Fruit fly (Drosophila melanogaster): ENCODE results near the gene up.

The up gene

dm6 chrX:13604499-13604898 lies 2.1 kb upstream of the up start:
- TF ChIP-seq CG11617 (GFP tag; optimal IDR thresholded peaks at IDR 0.05) (no peak), CG5204 (GFP tag; optimal IDR thresholded peaks at IDR 0.05) (no peak), pad (GFP tag; optimal IDR thresholded peaks at IDR 0.05) (no peak), cnc (optimal IDR thresholded peaks at IDR 0.05) (no peak)

- TF ChIP-seq kay (GFP tag; ENCODE audit: borderline replicate concordance) (no peak), CG1620 (GFP tag; optimal IDR thresholded peaks at IDR 0.05) (no peak)
Observed at dm6 chrX:13597753-13598152, 4.6 kb downstream of the up start.

dm6 chrX:13593667-13594066 lies 8.7 kb downstream of the up start:
- no peak for TF ChIP-seq Hr96 (GFP tag; optimal IDR thresholded peaks at IDR 0.05)
- no peak for TF ChIP-seq CG11617 (GFP tag; optimal IDR thresholded peaks at IDR 0.05)
- no peak for TF ChIP-seq toe (GFP tag; optimal IDR thresholded peaks at IDR 0.05)
- no peak for TF ChIP-seq ovo (GFP tag; optimal IDR thresholded peaks at IDR 0.05)
- no peak for TF ChIP-seq CG33017 (tag; optimal IDR thresholded peaks at IDR 0.05)
- no peak for TF ChIP-seq cic (GFP tag; optimal IDR thresholded peaks at IDR 0.05)
- TF ChIP-seq CG14711 (tag; optimal IDR thresholded peaks at IDR 0.05) = no peak
- TF ChIP-seq CG7101 (tag; optimal IDR thresholded peaks at IDR 0.05) = no peak
- no peak for TF ChIP-seq Crg-1 (GFP tag; optimal IDR thresholded peaks at IDR 0.05)
- no peak for TF ChIP-seq kay (GFP tag; ENCODE audit: borderline replicate concordance)

- TF ChIP-seq CG5204 (GFP tag; optimal IDR thresholded peaks at IDR 0.05) (no peak), Mnt (GFP tag; optimal IDR thresholded peaks at IDR 0.05) (no peak), ovo (GFP tag; optimal IDR thresholded peaks at IDR 0.05) (no peak), Clk (GFP tag; optimal IDR thresholded peaks at IDR 0.05) (no peak), CG7045 (GFP tag; optimal IDR thresholded peaks at IDR 0.05) (no peak), CG12768 (GFP tag; optimal IDR thresholded peaks at IDR 0.05) (no peak), CG14711 (tag; optimal IDR thresholded peaks at IDR 0.05) (no peak), CG33017 (tag; optimal IDR thresholded peaks at IDR 0.05) (no peak), Hr96 (GFP tag; optimal IDR thresholded peaks at IDR 0.05) (no peak), toe (GFP tag; optimal IDR thresholded peaks at IDR 0.05) (no peak), pad (GFP tag; optimal IDR thresholded peaks at IDR 0.05) (no peak), cic (GFP tag; optimal IDR thresholded peaks at IDR 0.05) (no peak), cnc (optimal IDR thresholded peaks at IDR 0.05) (no peak), kay (GFP tag; ENCODE audit: borderline replicate concordance) (no peak), tj (GFP tag; optimal IDR thresholded peaks at IDR 0.05) (no peak), bab1 (GFP tag; optimal IDR thresholded peaks at IDR 0.05) (no peak), CG11617 (GFP tag; optimal IDR thresholded peaks at IDR 0.05) (no peak), Crg-1 (GFP tag; optimal IDR thresholded peaks at IDR 0.05) (no peak), CG7101 (tag; optimal IDR thresholded peaks at IDR 0.05) (no peak)
Observed at dm6 chrX:13586888-13587287, 15.5 kb downstream of the up start.

- TF ChIP-seq CG7045 (GFP tag; optimal IDR thresholded peaks at IDR 0.05) = no peak
- TF ChIP-seq kay (GFP tag; ENCODE audit: borderline replicate concordance) = no peak
- no peak for TF ChIP-seq pad (GFP tag; optimal IDR thresholded peaks at IDR 0.05)
- no peak for TF ChIP-seq CG12768 (GFP tag; optimal IDR thresholded peaks at IDR 0.05)
- TF ChIP-seq CG1620 (GFP tag; optimal IDR thresholded peaks at IDR 0.05) = no peak
- no peak for TF ChIP-seq ovo (GFP tag; optimal IDR thresholded peaks at IDR 0.05)
- no peak for TF ChIP-seq CG5204 (GFP tag; optimal IDR thresholded peaks at IDR 0.05)
- TF ChIP-seq cnc (optimal IDR thresholded peaks at IDR 0.05) = no peak
- TF ChIP-seq cic (GFP tag; optimal IDR thresholded peaks at IDR 0.05) = no peak
- TF ChIP-seq Mnt (GFP tag; optimal IDR thresholded peaks at IDR 0.05) = no peak
- TF ChIP-seq CG14711 (tag; optimal IDR thresholded peaks at IDR 0.05) = no peak
- no peak for TF ChIP-seq Hr96 (GFP tag; optimal IDR thresholded peaks at IDR 0.05)
- no peak for TF ChIP-seq CG11617 (GFP tag; optimal IDR thresholded peaks at IDR 0.05)
Observed at dm6 chrX:13579322-13579721, 23.1 kb downstream of the up start.

- TF ChIP-seq tj (GFP tag; optimal IDR thresholded peaks at IDR 0.05) (peak; percentile 3), CG7101 (tag; optimal IDR thresholded peaks at IDR 0.05) (peak; percentile 11), bab1 (GFP tag; optimal IDR thresholded peaks at IDR 0.05) (peak; percentile 15), ovo (GFP tag; optimal IDR thresholded peaks at IDR 0.05) (no peak), CG1620 (GFP tag; optimal IDR thresholded peaks at IDR 0.05) (no peak), CG5204 (GFP tag; optimal IDR thresholded peaks at IDR 0.05) (no peak), cic (GFP tag; optimal IDR thresholded peaks at IDR 0.05) (no peak), Crg-1 (GFP tag; optimal IDR thresholded peaks at IDR 0.05) (no peak), pad (GFP tag; optimal IDR thresholded peaks at IDR 0.05) (no peak), toe (GFP tag; optimal IDR thresholded peaks at IDR 0.05) (no peak), cnc (optimal IDR thresholded peaks at IDR 0.05) (no peak)
Observed at dm6 chrX:13572382-13572781, 30.0 kb downstream of the up start.

dm6 chrX:13570255-13570654 lies 32.1 kb downstream of the up start:
- TF ChIP-seq Clk (GFP tag; optimal IDR thresholded peaks at IDR 0.05) (no peak), kay (GFP tag; ENCODE audit: borderline replicate concordance) (peak; percentile 22), CG1620 (GFP tag; optimal IDR thresholded peaks at IDR 0.05) (peak; percentile 15)

dm6 chrX:13568841-13569240 lies 33.5 kb downstream of the up start:
- TF ChIP-seq Mnt (GFP tag; optimal IDR thresholded peaks at IDR 0.05) (no peak), tj (GFP tag; optimal IDR thresholded peaks at IDR 0.05) (peak; percentile 96), CG11617 (GFP tag; optimal IDR thresholded peaks at IDR 0.05) (no peak)

Data from whole organism, adult.